Fruit fly (Drosophila melanogaster) whole organism, prepupa: Measurements from ENCODE around the gene wts.

Source experiments
- Blimp-1 ChIP-seq: fragments of 200-800 bp; sonication (Bioruptor generic); optimal IDR thresholded peaks from 3 replicates; lab custom pipeline; 2017; ENCODE audit warnings: missing biosample characterization, missing genetic modification characterization, mild to moderate bottlenecking, moderate library complexity, missing genetic modification reagents
- CG10669 ChIP-seq: fragments of 200-800 bp; sonication (Bioruptor generic); optimal IDR thresholded peaks from 3 replicates; lab custom pipeline; 2018; ENCODE audit warnings: missing biosample characterization, mild to moderate bottlenecking, missing genetic modification characterization, moderate library complexity
- CG11294 ChIP-seq: fragments of 200-800 bp; sonication (Bioruptor generic); IDR thresholded peaks from 2 replicates; pipeline ENCODE4 v1.3.6; 2022; ENCODE audit warnings: missing biosample characterization, missing genetic modification characterization
- CG11762 ChIP-seq: fragments of 200-800 bp; sonication (Bioruptor generic); optimal IDR thresholded peaks from 3 replicates; lab custom pipeline; 2016; ENCODE audit warnings: missing biosample characterization, missing genetic modification characterization; ENCODE audit not compliant: insufficient read depth
- CG11902 ChIP-seq: fragments of 200-800 bp; sonication (Bioruptor generic); optimal IDR thresholded peaks from 3 replicates; lab custom pipeline; 2016; ENCODE audit warnings: missing biosample characterization, missing genetic modification characterization
- CG15336 ChIP-seq: fragments of 200-800 bp; sonication (Bioruptor generic); IDR thresholded peaks from 2 replicates; pipeline ENCODE4 v1.3.6; 2022; ENCODE audit warnings: missing biosample characterization, missing genetic modification characterization
- CG1621 ChIP-seq: fragments of 200-800 bp; sonication (Bioruptor generic); optimal IDR thresholded peaks from 3 replicates; lab custom pipeline; 2018; ENCODE audit warnings: missing biosample characterization, mild to moderate bottlenecking, missing genetic modification characterization
- CG16779 ChIP-seq: fragments of 200-800 bp; sonication (Bioruptor generic); optimal IDR thresholded peaks from 3 replicates; lab custom pipeline; 2017; ENCODE audit warnings: missing biosample characterization, mild to moderate bottlenecking, missing genetic modification characterization
- CG3919 ChIP-seq: fragments of 200-800 bp; sonication (Bioruptor generic); optimal IDR thresholded peaks from 3 replicates; lab custom pipeline; 2016; ENCODE audit warnings: missing biosample characterization, missing genetic modification characterization
- CG4318 ChIP-seq: fragments of 200-800 bp; sonication (Bioruptor generic); optimal IDR thresholded peaks from 3 replicates; lab custom pipeline; 2017; ENCODE audit warnings: missing biosample characterization, mild to moderate bottlenecking, missing genetic modification characterization
- CG6163 ChIP-seq: fragments of 200-800 bp; sonication (Bioruptor generic); IDR thresholded peaks from 3 replicates; pipeline ENCODE4 v1.3.6; 2022; ENCODE audit warnings: missing biosample characterization, missing genetic modification characterization
- CG6276 ChIP-seq: fragments of 200-800 bp; sonication (Bioruptor generic); optimal IDR thresholded peaks from 2 replicates; lab custom pipeline; 2017; ENCODE audit warnings: missing biosample characterization, mild to moderate bottlenecking, missing genetic modification characterization
- CG6808 ChIP-seq: fragments of 200-800 bp; sonication (Bioruptor generic); optimal IDR thresholded peaks from 3 replicates; lab custom pipeline; 2017; ENCODE audit warnings: missing biosample characterization, missing genetic modification characterization, mild to moderate bottlenecking, moderate library complexity, missing genetic modification reagents
- CG6854 ChIP-seq: fragments of 200-800 bp; sonication (Bioruptor generic); optimal IDR thresholded peaks from 2 replicates; lab custom pipeline; 2017; ENCODE audit warnings: missing biosample characterization, mild to moderate bottlenecking, missing genetic modification characterization
- CG8119 ChIP-seq: fragments of 200-800 bp; sonication (Bioruptor generic); IDR thresholded peaks from 3 replicates; pipeline ENCODE4 v1.3.6; 2022; ENCODE audit warnings: missing biosample characterization, missing genetic modification characterization
- CG8319 ChIP-seq: fragments of 200-800 bp; sonication (Bioruptor generic); optimal IDR thresholded peaks from 3 replicates; lab custom pipeline; 2016; ENCODE audit warnings: missing biosample characterization, missing genetic modification characterization
- CG8632 ChIP-seq: fragments of 200-800 bp; sonication (Bioruptor generic); optimal IDR thresholded peaks from 3 replicates; lab custom pipeline; 2016; ENCODE audit warnings: missing biosample characterization, missing genetic modification characterization
- CG9139 ChIP-seq: fragments of 200-800 bp; sonication (Bioruptor generic); optimal IDR thresholded peaks from 3 replicates; lab custom pipeline; 2017; ENCODE audit warnings: missing biosample characterization, mild to moderate bottlenecking, missing genetic modification characterization
- Eip78C ChIP-seq: fragments of 200-800 bp; sonication (Bioruptor generic); peaks from one replicate; lab custom pipeline; 2016; ENCODE audit warnings: missing biosample characterization, missing genetic modification characterization
- Eip93F ChIP-seq: fragments of 200-800 bp; sonication (Bioruptor generic); optimal IDR thresholded peaks from 2 replicates; lab custom pipeline; 2016; ENCODE audit warnings: missing biosample characterization, mild to moderate bottlenecking, missing genetic modification characterization
- Ets21C ChIP-seq: fragments of 200-800 bp; sonication (Bioruptor generic); optimal IDR thresholded peaks from 3 replicates; lab custom pipeline; 2016; ENCODE audit warnings: missing biosample characterization, missing genetic modification characterization
- Ets96B ChIP-seq: fragments of 200-800 bp; optimal IDR thresholded peaks from 2 replicates; lab custom pipeline; 2019; ENCODE audit warnings: missing biosample characterization, mild to moderate bottlenecking, missing genetic modification characterization, moderate library complexity
- Hr39 ChIP-seq: fragments of 200-800 bp; sonication (Bioruptor generic); optimal IDR thresholded peaks from 2 replicates; lab custom pipeline; 2016; ENCODE audit warnings: missing biosample characterization, missing genetic modification characterization
- Hr4 ChIP-seq: fragments of 200-800 bp; sonication (Bioruptor generic); optimal IDR thresholded peaks from 3 replicates; lab custom pipeline; 2016; ENCODE audit warnings: missing biosample characterization, missing genetic modification characterization
- Met ChIP-seq: fragments of 200-800 bp; sonication (Bioruptor generic); optimal IDR thresholded peaks from 3 replicates; lab custom pipeline; 2016; ENCODE audit warnings: missing biosample characterization, missing genetic modification characterization
- Smox ChIP-seq: fragments of 200-800 bp; sonication (Bioruptor generic); optimal IDR thresholded peaks from 3 replicates; lab custom pipeline; 2016; ENCODE audit warnings: missing biosample characterization, missing genetic modification characterization
- Sox102F ChIP-seq: fragments of 200-800 bp; sonication (Bioruptor generic); optimal IDR thresholded peaks from 2 replicates; lab custom pipeline; 2016; ENCODE audit warnings: missing biosample characterization, mild to moderate bottlenecking, missing genetic modification characterization
- Sox14 ChIP-seq: fragments of 200-800 bp; sonication (Bioruptor generic); optimal IDR thresholded peaks from 3 replicates; lab custom pipeline; 2016; ENCODE audit warnings: missing biosample characterization, missing genetic modification characterization
- acj6 ChIP-seq: fragments of 200-800 bp; sonication (Bioruptor generic); optimal IDR thresholded peaks from 3 replicates; lab custom pipeline; 2016; ENCODE audit warnings: missing biosample characterization, missing genetic modification characterization
- cyc ChIP-seq: fragments of 200-800 bp; sonication (Bioruptor generic); optimal IDR thresholded peaks from 3 replicates; lab custom pipeline; 2016; ENCODE audit warnings: missing biosample characterization, missing genetic modification characterization
- dsx ChIP-seq: fragments of 200-800 bp; optimal IDR thresholded peaks from 3 replicates; lab custom pipeline; 2019; ENCODE audit warnings: missing biosample characterization, mild to moderate bottlenecking, missing genetic modification characterization, moderate library complexity; ENCODE audit not compliant: poor library complexity, severe bottlenecking
- esn ChIP-seq: fragments of 200-800 bp; sonication (Bioruptor generic); optimal IDR thresholded peaks from 2 replicates; lab custom pipeline; 2016; ENCODE audit warnings: missing biosample characterization, mild to moderate bottlenecking, missing genetic modification characterization, moderate library complexity
- fkh ChIP-seq: fragments of 200-800 bp; sonication (Bioruptor generic); optimal IDR thresholded peaks from 3 replicates; lab custom pipeline; 2017; ENCODE audit warnings: missing biosample characterization, mild to moderate bottlenecking, missing genetic modification characterization, moderate library complexity
- net ChIP-seq: fragments of 200-800 bp; sonication (Bioruptor generic); optimal IDR thresholded peaks from 3 replicates; lab custom pipeline; 2016; ENCODE audit warnings: missing biosample characterization, missing genetic modification characterization
- pdm3 ChIP-seq: fragments of 200-800 bp; sonication (Bioruptor generic); optimal IDR thresholded peaks from 3 replicates; lab custom pipeline; 2016; ENCODE audit warnings: missing biosample characterization, missing genetic modification characterization
- ss ChIP-seq, 2 experiments: fragments of 200-800 bp; sonication (Bioruptor generic); optimal IDR thresholded peaks; 2 replicates in 1 of 2; 3 replicates in 1 of 2; lab custom pipeline; 2017 to 2018; ENCODE audit warnings: mild to moderate bottlenecking in 2 of 2, missing biosample characterization in 2 of 2, missing genetic modification characterization in 2 of 2, moderate library complexity in 1 of 2
- svp ChIP-seq: fragments of 200-800 bp; sonication (Bioruptor generic); peaks from one replicate; lab custom pipeline; 2016; ENCODE audit warnings: missing biosample characterization, missing genetic modification characterization
- topi ChIP-seq: fragments of 200-800 bp; sonication (Bioruptor generic); optimal IDR thresholded peaks from 3 replicates; lab custom pipeline; 2016; ENCODE audit warnings: missing biosample characterization, missing genetic modification characterization

The wts gene

DNA sequence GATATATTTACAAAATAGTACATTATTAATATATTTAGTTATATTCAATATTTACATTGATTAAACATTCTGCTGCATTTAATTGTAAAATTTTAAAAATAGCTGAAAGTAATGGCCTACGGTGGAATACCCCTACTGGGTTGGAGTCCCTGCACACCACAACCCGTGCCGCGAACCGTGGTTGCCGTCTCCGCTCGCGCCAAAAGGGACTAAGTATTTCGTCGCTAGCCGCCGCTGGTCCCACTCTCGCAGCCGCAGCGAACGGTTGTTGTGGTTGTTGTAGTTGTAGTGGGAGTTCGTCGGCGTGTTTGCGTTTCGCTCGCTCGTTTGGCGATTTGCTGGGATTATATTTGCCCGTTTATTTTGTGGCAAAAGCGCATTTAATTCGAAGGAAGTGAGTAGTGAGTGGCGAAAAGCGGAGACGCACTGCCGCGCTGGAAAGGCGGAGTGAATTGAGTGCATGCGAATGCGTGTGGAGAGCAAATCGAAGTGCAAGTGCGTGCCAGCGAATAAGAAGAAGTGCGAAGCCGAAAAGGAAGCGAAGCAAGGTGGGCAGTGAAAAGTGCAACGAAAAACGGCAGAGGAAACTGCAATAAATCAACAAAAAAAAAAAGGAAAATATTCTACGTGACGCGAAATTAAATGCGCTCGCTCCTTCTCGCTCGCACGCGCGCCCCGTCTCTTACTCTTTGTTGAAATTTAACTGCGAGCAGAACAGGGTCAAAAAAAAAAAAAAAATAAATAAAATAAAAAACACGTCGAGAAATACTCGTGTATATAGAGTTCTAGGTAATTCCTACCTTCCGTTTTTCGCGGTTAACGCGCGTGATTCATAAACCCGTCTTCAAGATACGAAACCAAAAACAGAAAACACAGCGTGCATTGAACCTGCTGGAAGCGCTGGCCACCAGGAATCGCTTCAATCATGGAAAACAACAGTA, 2.2 kb upstream of the wts start, which contains the start of gene cindr (continued):
- TF ChIP-seq pdm3 (GFP tag; lab: Kevin White, UChicago) (peak; percentile 13), topi (GFP tag; lab: Kevin White, UChicago) (no peak), Hr39 (GFP tag; lab: Kevin White, UChicago) (peak; percentile 38), acj6 (GFP tag; lab: Kevin White, UChicago) (no peak), CG10669 (no peak), CG6276 (peak; percentile 26), esn (GFP tag; lab: Kevin White, UChicago) (peak; percentile 31), svp (GFP tag; lab: Kevin White, UChicago) (peak; percentile 87), CG8119 (GFP tag; lab: Robert Waterston, UW) (peak; percentile 64; the same call in 2 of the 3 replicates), CG4318 (no peak), CG8632 (GFP tag; lab: Kevin White, UChicago) (no peak), Smox (GFP tag; lab: Kevin White, UChicago) (no peak), CG15336 (GFP tag; lab: Robert Waterston, UW) (no peak), ss (GFP tag; optimal IDR thresholded peaks at IDR 0.05; lab: Kevin White, UChicago) (peak; percentile 63 to 80), Sox102F (peak; percentile 15), CG6854 (peak; percentile 78), Ets21C (GFP tag; lab: Kevin White, UChicago) (no peak), dsx (peak; percentile 41), CG16779 (tag; lab: Kevin White, UChicago) (peak; percentile 60), CG11762 (GFP tag; lab: Kevin White, UChicago) (no peak), fkh (GFP tag; lab: Kevin White, UChicago) (peak; percentile 73), CG3919 (GFP tag; lab: Kevin White, UChicago) (peak; percentile 16), CG11294 (GFP tag; lab: Robert Waterston, UW) (no peak), Met (GFP tag; lab: Kevin White, UChicago) (no peak), Blimp-1 (GFP tag; lab: Kevin White, UChicago) (peak; percentile 2), cyc (peak; percentile 23), CG11902 (GFP tag; lab: Kevin White, UChicago) (no peak), net (GFP tag; lab: Kevin White, UChicago) (peak; percentile 7), Hr4 (GFP tag; lab: Kevin White, UChicago) (peak; percentile 13), Eip93F (peak; percentile 39)

DNA sequence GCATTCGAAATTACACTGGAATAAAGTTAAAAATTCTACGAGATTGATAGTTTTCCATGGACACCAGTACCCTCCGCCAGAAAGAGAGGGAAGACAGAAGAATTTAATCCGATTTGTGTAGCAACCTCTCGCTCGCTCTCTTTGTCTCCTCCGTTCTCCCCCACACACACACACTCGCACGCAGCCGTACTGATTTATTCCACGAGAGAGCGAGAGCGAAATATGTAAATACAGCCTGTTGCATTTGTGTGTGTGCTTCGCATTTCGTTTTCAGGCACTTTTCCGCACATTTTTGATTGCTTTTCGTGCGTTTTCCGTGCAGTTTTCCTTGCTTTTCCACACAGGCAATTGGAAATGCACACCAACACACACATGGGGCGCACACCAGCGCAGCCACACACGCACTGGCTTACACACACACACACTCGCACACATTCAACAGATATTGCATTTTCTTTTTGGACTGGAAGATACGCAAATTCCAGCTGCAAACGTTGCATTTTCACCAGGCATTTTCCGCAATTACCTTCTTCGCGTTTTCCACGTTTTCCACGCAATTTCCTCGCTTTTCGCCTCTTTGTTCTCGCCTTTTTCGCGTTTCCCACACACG, 552 bp downstream of the wts start:
- TF ChIP-seq Sox14 (GFP tag; lab: Kevin White, UChicago) (peak; percentile 66), CG8319 (GFP tag; lab: Kevin White, UChicago) (no peak), CG6163 (peak; percentile 48; the same call in 1 of the 3 replicates), CG15336 (GFP tag; lab: Robert Waterston, UW) (peak; percentile 35; the same call in 1 of the 2 replicates), Ets96B (tag; lab: Kevin White, UChicago) (no peak), CG1621 (tag; lab: Kevin White, UChicago) (peak; percentile 5), Sox102F (no peak), CG6808 (GFP tag; lab: Kevin White, UChicago) (no peak), fkh (GFP tag; lab: Kevin White, UChicago) (peak; percentile 73), CG9139 (peak; percentile 25), ss (GFP tag; optimal IDR thresholded peaks at IDR 0.05; lab: Kevin White, UChicago) (peak; percentile 20 to 39), Eip78C (peak; percentile 63), CG10669 (no peak)
